Worm (Caenorhabditis elegans) whole organism, mixed stage, embryonic: ENCODE measurements around the gene srd-12.

ENCODE experiments used
- blmp-1 ChIP-seq: fragments of 150-350 bp; optimal IDR thresholded peaks from 2 replicates; lab custom pipeline; 2014; ENCODE audit warnings: missing biosample characterization, missing genetic modification characterization
- mab-5 ChIP-seq: fragments of 150-350 bp; optimal IDR thresholded peaks from 2 replicates; lab custom pipeline; 2014; ENCODE audit warnings: missing biosample characterization, missing genetic modification characterization
- mls-2 ChIP-seq: sonication (generic microtip); optimal IDR thresholded peaks from 2 replicates; lab custom pipeline; 2016; ENCODE audit warnings: mild to moderate bottlenecking, missing genetic modification characterization, moderate library complexity, missing compliant biosample characterization
- nhr-12 ChIP-seq: fragments of 150-350 bp; optimal IDR thresholded peaks from 2 replicates; lab custom pipeline; 2014; ENCODE audit warnings: missing biosample characterization, missing genetic modification characterization
- nhr-237 ChIP-seq: fragments of 150-350 bp; optimal IDR thresholded peaks from 2 replicates; lab custom pipeline; 2014; ENCODE audit warnings: missing biosample characterization, missing genetic modification characterization
- nhr-28 ChIP-seq: fragments of 150-350 bp; optimal IDR thresholded peaks from 2 replicates; lab custom pipeline; 2014; ENCODE audit warnings: missing biosample characterization, missing genetic modification characterization
- unc-39 ChIP-seq: fragments of 150-350 bp; optimal IDR thresholded peaks from 2 replicates; lab custom pipeline; 2014; ENCODE audit warnings: missing biosample characterization, missing genetic modification characterization
- zip-8 ChIP-seq: fragments of 150-350 bp; optimal IDR thresholded peaks from 2 replicates; lab custom pipeline; 2014; ENCODE audit warnings: missing biosample characterization, missing genetic modification characterization

DNA sequence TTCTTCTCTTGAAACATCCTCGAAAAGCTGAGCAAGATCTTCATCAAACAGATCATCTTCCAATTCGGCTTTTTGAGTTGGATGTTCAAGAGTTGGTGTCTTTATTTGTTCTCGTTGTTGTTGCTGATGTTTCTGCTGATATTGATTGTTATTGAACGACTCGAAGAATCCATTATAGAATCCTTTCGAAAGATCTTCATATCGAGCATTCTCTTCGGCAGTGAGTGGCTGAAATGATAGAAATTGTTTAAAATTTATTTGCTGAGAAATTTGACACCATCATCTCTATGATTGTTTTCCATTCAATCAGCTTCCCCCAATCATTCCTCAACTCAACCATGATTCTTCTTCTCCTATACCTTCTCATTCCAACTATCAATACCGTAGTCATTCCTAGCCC lies 23.6 kb upstream of the srd-12 start, which contains the start of gene clec-178:
- TF ChIP-seq zip-8 (tag; lab: Kevin White, UChicago) (no peak), blmp-1 (tag; lab: Kevin White, UChicago) (no peak), nhr-28 (tag; lab: Kevin White, UChicago) (no peak), nhr-237 (no peak), unc-39 (no peak), mls-2 (tag; lab: Kevin White, UChicago) (no peak), mab-5 (tag; lab: Kevin White, UChicago) (no peak), nhr-12 (tag; lab: Kevin White, UChicago) (no peak)
